Fruit fly (Drosophila melanogaster) whole organism, pupa: ENCODE data around the gene Sec63.

Experiments used
- EcR ChIP-seq: fragments of 200-800 bp; sonication (Bioruptor generic); optimal IDR thresholded peaks from 3 replicates; lab custom pipeline; 2019; ENCODE audit warnings: missing biosample characterization, missing genetic modification characterization, mild to moderate bottlenecking, moderate library complexity, missing genetic modification reagents
- Snoo ChIP-seq: fragments of 200-800 bp; sonication (Bioruptor generic); optimal IDR thresholded peaks from 3 replicates; lab custom pipeline; 2017; ENCODE audit warnings: missing biosample characterization, mild to moderate bottlenecking, missing genetic modification characterization, inconsistent platforms

- no peak for TF ChIP-seq Snoo (tag; lab: Kevin White, UChicago)
- no peak for TF ChIP-seq EcR
These were observed 3.8 kb upstream of the Sec63 start, which contains the start of gene CTCF for dm6 chr3L:7356386-7357117.
